Worm (Caenorhabditis elegans) whole organism, mixed stage, embryonic: ENCODE data around the gene T15B7.8.
A peak's percentile ranks its signal among the peaks of the same experiment; 100 is the strongest.

ENCODE experiments used
- M03D4.4 ChIP-seq: sonication (generic microtip); optimal IDR thresholded peaks from 2 replicates; lab custom pipeline; 2017; ENCODE audit warnings: mild to moderate bottlenecking, missing genetic modification characterization, missing compliant biosample characterization
- blmp-1 ChIP-seq: fragments of 150-350 bp; optimal IDR thresholded peaks from 2 replicates; lab custom pipeline; 2014; ENCODE audit warnings: missing biosample characterization, missing genetic modification characterization
- ceh-39 ChIP-seq: fragments of 150-350 bp; optimal IDR thresholded peaks from 2 replicates; lab custom pipeline; 2014; ENCODE audit warnings: missing biosample characterization, missing genetic modification characterization
- ceh-83 ChIP-seq: fragments of 200-800 bp; sonication (Bioruptor generic); optimal IDR thresholded peaks from 2 replicates; lab custom pipeline; 2018; ENCODE audit warnings: mild to moderate bottlenecking, missing genetic modification characterization, missing compliant biosample characterization
- ces-1 ChIP-seq: fragments of 150-350 bp; optimal IDR thresholded peaks from 2 replicates; lab custom pipeline; 2014; ENCODE audit warnings: missing biosample characterization, missing genetic modification reagents, missing genetic modification characterization
- drap-1 ChIP-seq: fragments of 200-800 bp; sonication (Bioruptor generic); optimal IDR thresholded peaks from 3 replicates; lab custom pipeline; 2018; ENCODE audit warnings: mild to moderate bottlenecking, missing genetic modification characterization, missing compliant biosample characterization
- elt-1 ChIP-seq: sonication (generic microtip); optimal IDR thresholded peaks from 2 replicates; lab custom pipeline; 2017; ENCODE audit warnings: missing genetic modification characterization, mild to moderate bottlenecking, missing compliant biosample characterization, antibody characterized with exemption, moderate library complexity, borderline replicate concordance; ENCODE audit not compliant: insufficient read depth
- elt-3 ChIP-seq: fragments of 150-350 bp; optimal IDR thresholded peaks from 2 replicates; lab custom pipeline; 2014; ENCODE audit warnings: missing biosample characterization, missing genetic modification characterization
- flh-1 ChIP-seq: fragments of 200-800 bp; sonication (Bioruptor generic); optimal IDR thresholded peaks from 2 replicates; lab custom pipeline; 2018; ENCODE audit warnings: mild to moderate bottlenecking, missing genetic modification characterization, moderate library complexity, missing compliant biosample characterization
- ham-2 ChIP-seq: fragments of 200-800 bp; sonication (Bioruptor generic); optimal IDR thresholded peaks from 2 replicates; lab custom pipeline; 2018; ENCODE audit warnings: mild to moderate bottlenecking, missing genetic modification characterization, missing compliant biosample characterization
- hlh-1 ChIP-seq: fragments of 150-350 bp; optimal IDR thresholded peaks from 2 replicates; lab custom pipeline; 2014; ENCODE audit warnings: missing biosample characterization, missing genetic modification reagents, missing genetic modification characterization
- lin-13 ChIP-seq: fragments of 150-350 bp; optimal IDR thresholded peaks from 2 replicates; lab custom pipeline; 2014; ENCODE audit warnings: missing biosample characterization, missing genetic modification characterization
- lin-32 ChIP-seq: fragments of 200-800 bp; sonication (Bioruptor generic); optimal IDR thresholded peaks from 2 replicates; lab custom pipeline; 2018; ENCODE audit warnings: mild to moderate bottlenecking, missing genetic modification characterization, missing compliant biosample characterization
- lsy-2 ChIP-seq: fragments of 150-350 bp; optimal IDR thresholded peaks from 2 replicates; lab custom pipeline; 2014; ENCODE audit warnings: missing biosample characterization, missing genetic modification characterization
- mab-5 ChIP-seq: fragments of 150-350 bp; optimal IDR thresholded peaks from 2 replicates; lab custom pipeline; 2014; ENCODE audit warnings: missing biosample characterization, missing genetic modification characterization
- mep-1 ChIP-seq: fragments of 150-350 bp; optimal IDR thresholded peaks from 2 replicates; lab custom pipeline; 2017; ENCODE audit warnings: missing biosample characterization, missing genetic modification reagents, missing genetic modification characterization, inconsistent platforms
- mls-2 ChIP-seq: sonication (generic microtip); optimal IDR thresholded peaks from 2 replicates; lab custom pipeline; 2016; ENCODE audit warnings: mild to moderate bottlenecking, missing genetic modification characterization, moderate library complexity, missing compliant biosample characterization
- nhr-12 ChIP-seq: fragments of 150-350 bp; optimal IDR thresholded peaks from 2 replicates; lab custom pipeline; 2014; ENCODE audit warnings: missing biosample characterization, missing genetic modification characterization
- nhr-2 ChIP-seq: fragments of 150-350 bp; optimal IDR thresholded peaks from 2 replicates; lab custom pipeline; 2014; ENCODE audit warnings: missing biosample characterization, missing genetic modification characterization
- nhr-237 ChIP-seq: fragments of 150-350 bp; optimal IDR thresholded peaks from 2 replicates; lab custom pipeline; 2014; ENCODE audit warnings: missing biosample characterization, missing genetic modification characterization
- nhr-28 ChIP-seq: fragments of 150-350 bp; optimal IDR thresholded peaks from 2 replicates; lab custom pipeline; 2014; ENCODE audit warnings: missing biosample characterization, missing genetic modification characterization
- nhr-76 ChIP-seq: sonication (generic microtip); optimal IDR thresholded peaks from 2 replicates; lab custom pipeline; 2017; ENCODE audit warnings: missing biosample characterization, missing genetic modification characterization
- pha-4 ChIP-seq: fragments of 150-350 bp; optimal IDR thresholded peaks from 2 replicates; lab custom pipeline; 2018; ENCODE audit warnings: missing biosample characterization, missing genetic modification reagents, missing genetic modification characterization
- snpc-4 ChIP-seq: fragments of 150-350 bp; optimal IDR thresholded peaks from 2 replicates; lab custom pipeline; 2014; ENCODE audit warnings: missing biosample characterization, missing genetic modification characterization
- sptf-1 ChIP-seq: sonication (generic microtip); optimal IDR thresholded peaks from 2 replicates; lab custom pipeline; 2017; ENCODE audit warnings: mild to moderate bottlenecking, missing genetic modification characterization, moderate library complexity, missing compliant biosample characterization
- tbx-8 ChIP-seq: fragments of 200-800 bp; sonication (Bioruptor generic); optimal IDR thresholded peaks from 2 replicates; lab custom pipeline; 2018; ENCODE audit warnings: mild to moderate bottlenecking, missing genetic modification characterization, moderate library complexity, missing compliant biosample characterization
- unc-120 ChIP-seq: sonication (generic microtip); optimal IDR thresholded peaks from 2 replicates; lab custom pipeline; 2017; ENCODE audit warnings: missing genetic modification characterization, missing compliant biosample characterization; ENCODE audit not compliant: poor library complexity, severe bottlenecking
- unc-39 ChIP-seq: fragments of 150-350 bp; optimal IDR thresholded peaks from 2 replicates; lab custom pipeline; 2014; ENCODE audit warnings: missing biosample characterization, missing genetic modification characterization
- unc-62 ChIP-seq: fragments of 150-350 bp; optimal IDR thresholded peaks from 2 replicates; lab custom pipeline; 2014; ENCODE audit warnings: missing biosample characterization, missing genetic modification reagents, missing genetic modification characterization
- zip-8 ChIP-seq: fragments of 150-350 bp; optimal IDR thresholded peaks from 2 replicates; lab custom pipeline; 2014; ENCODE audit warnings: missing biosample characterization, missing genetic modification characterization
- ztf-11 ChIP-seq: fragments of 150-350 bp; optimal IDR thresholded peaks from 2 replicates; lab custom pipeline; 2014; ENCODE audit warnings: missing biosample characterization, missing genetic modification characterization

The T15B7.8 gene

DNA sequence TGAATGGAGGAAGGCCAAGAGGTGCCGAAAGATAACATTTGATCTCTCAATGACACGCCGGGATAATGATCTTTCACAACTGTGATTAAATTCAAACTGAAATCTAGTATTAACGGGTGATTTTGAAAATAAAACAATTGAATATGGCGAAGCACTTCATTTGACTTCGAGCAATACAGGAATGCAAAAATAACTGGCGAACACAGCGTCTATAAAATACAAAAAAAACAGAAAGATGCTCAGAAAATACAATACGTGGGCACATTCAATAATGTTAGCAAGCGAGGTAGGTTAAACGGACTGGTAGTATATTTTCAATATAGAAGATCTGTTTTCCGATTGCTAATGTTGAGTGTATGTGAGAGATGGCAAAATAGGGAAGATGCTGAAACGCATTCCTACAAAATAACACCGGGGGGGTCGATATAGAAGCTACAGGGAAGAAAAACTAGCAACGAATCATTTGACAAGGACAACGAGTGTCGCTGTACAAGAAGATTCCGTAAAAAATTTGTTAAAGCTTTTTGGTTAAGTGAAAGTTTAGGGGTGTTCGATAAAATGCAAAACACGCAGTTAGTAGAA, 38.5 kb upstream of the T15B7.8 start:
- TF ChIP-seq pha-4 (no peak), mls-2 (tag; lab: Kevin White, UChicago) (no peak), ces-1 (GFP tag; lab: Kevin White, UChicago) (no peak), unc-39 (tag; lab: Kevin White, UChicago) (no peak), lin-32 (GFP tag; lab: Kevin White, UChicago) (no peak), nhr-28 (tag; lab: Kevin White, UChicago) (no peak), M03D4.4 (tag; lab: Kevin White, UChicago) (no peak), elt-1 (tag; lab: Kevin White, UChicago) (no peak), hlh-1 (tag; lab: Kevin White, UChicago) (no peak), ceh-39 (tag; lab: Kevin White, UChicago) (no peak)
- TF ChIP-seq, all 35 proteins: peak for 0

- no peak for TF ChIP-seq unc-62
- TF ChIP-seq nhr-76 (tag; lab: Kevin White, UChicago) = no peak
- peak; percentile 15 for TF ChIP-seq ham-2 (GFP tag; lab: Kevin White, UChicago)
- no peak for TF ChIP-seq unc-120
- no peak for TF ChIP-seq snpc-4 (tag; lab: Kevin White, UChicago)
- peak; percentile 26 for TF ChIP-seq hlh-1 (tag; lab: Kevin White, UChicago)
- peak; percentile 30 for TF ChIP-seq blmp-1 (tag; lab: Kevin White, UChicago)
- no peak for TF ChIP-seq tbx-8 (GFP tag; lab: Kevin White, UChicago)
- TF ChIP-seq mab-5 (tag; lab: Kevin White, UChicago) = peak; percentile 48
- peak; percentile 79 for TF ChIP-seq ces-1 (GFP tag; lab: Kevin White, UChicago)
- TF ChIP-seq sptf-1 (tag; lab: Kevin White, UChicago) = peak; percentile 69
- TF ChIP-seq elt-1 (tag; lab: Kevin White, UChicago) = peak; percentile 6
- no peak for TF ChIP-seq drap-1 (GFP tag; lab: Kevin White, UChicago)
- TF ChIP-seq nhr-28 (tag; lab: Kevin White, UChicago) = no peak
- peak; percentile 49 for TF ChIP-seq lsy-2 (tag; lab: Kevin White, UChicago)
- TF ChIP-seq nhr-237 (tag; lab: Kevin White, UChicago) = peak; percentile 47
- peak; percentile 50 for TF ChIP-seq ztf-11 (tag; lab: Kevin White, UChicago)
- peak; percentile 44 for TF ChIP-seq lin-13
- TF ChIP-seq nhr-2 = peak; percentile 29
- TF ChIP-seq ceh-39 (tag; lab: Kevin White, UChicago) = peak; percentile 13
- TF ChIP-seq mep-1 = peak; percentile 69
- TF ChIP-seq M03D4.4 (tag; lab: Kevin White, UChicago) = peak; percentile 49
- no peak for TF ChIP-seq ceh-83
- TF ChIP-seq nhr-12 = peak; percentile 38
- TF ChIP-seq flh-1 = no peak
Measured at ce11 chrV:6784853-6785492, 36.6 kb upstream of the T15B7.8 start, which contains the start of the genes spn-4 and spe-39. TSS of gene spn-4 (minus strand) at chrV:6784903. TSS of gene spe-39 (plus strand) at chrV:6785451.

DNA sequence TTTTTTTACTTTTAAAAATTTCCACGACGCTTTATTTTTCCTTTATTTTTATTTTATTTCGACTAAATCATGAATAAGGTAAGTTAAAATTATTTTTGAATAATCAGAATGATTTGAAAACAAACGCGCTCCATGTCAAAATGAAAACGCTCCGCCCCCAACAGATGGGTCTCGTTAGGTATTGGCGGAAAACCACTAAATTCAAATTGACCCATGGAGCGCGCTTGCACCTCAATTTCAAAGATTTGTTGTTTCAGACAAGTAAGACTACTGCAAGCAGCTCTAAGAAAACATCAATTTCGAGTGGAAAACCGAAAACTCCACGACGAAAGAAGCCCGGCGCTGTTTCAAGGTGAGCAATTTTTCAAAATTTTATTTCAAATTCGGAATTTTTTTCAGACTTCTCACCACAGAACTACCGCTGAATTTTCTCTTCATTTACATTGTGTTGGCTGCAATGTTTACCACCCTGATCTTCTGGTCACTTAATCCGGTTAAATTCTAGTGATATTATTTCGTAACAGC, 33.6 kb upstream of the T15B7.8 start, which contains the start of gene ZC404.2:
TSS of gene ZC404.2 (plus strand) at position 47 of the 525 bp plus-strand sequence.
- TF ChIP-seq elt-3 (tag; lab: Kevin White, UChicago) = no peak
- no peak for TF ChIP-seq lin-32 (GFP tag; lab: Kevin White, UChicago)
- no peak for TF ChIP-seq mab-5 (tag; lab: Kevin White, UChicago)
- no peak for TF ChIP-seq ces-1 (GFP tag; lab: Kevin White, UChicago)
- no peak for TF ChIP-seq lsy-2 (tag; lab: Kevin White, UChicago)
- no peak for TF ChIP-seq tbx-8 (GFP tag; lab: Kevin White, UChicago)
- TF ChIP-seq, all 35 proteins: peak for 0

- TF ChIP-seq M03D4.4 (tag; lab: Kevin White, UChicago) = no peak
- TF ChIP-seq, all 35 proteins: peak for 0
Measured at ce11 chrV:6792565-6792964, 29.0 kb upstream of the T15B7.8 start, which contains the start of gene gck-2. TSS of gene gck-2 (minus strand) at chrV:6792665.

DNA sequence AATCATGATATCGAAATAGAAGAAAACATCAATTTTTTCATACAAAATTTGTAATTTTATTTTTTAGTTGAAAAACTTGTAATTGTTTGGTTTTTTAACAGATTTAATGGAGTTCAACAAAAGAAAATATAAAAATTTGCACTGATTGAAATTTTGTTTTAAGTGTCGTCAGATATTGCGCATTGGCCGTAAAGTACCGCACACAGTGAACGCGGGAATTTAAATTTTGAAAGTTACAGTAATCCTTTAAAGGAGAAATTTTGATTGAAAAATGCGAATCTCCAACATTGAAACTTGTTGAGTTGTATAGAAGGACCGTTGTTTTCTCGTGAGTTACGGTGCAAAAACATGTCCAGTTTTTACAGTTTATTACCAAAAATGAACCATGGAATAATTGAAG, 28.6 kb upstream of the T15B7.8 start:
- TF ChIP-seq ces-1 (GFP tag; lab: Kevin White, UChicago) (no peak), nhr-28 (tag; lab: Kevin White, UChicago) (no peak), snpc-4 (tag; lab: Kevin White, UChicago) (no peak), drap-1 (GFP tag; lab: Kevin White, UChicago) (no peak), zip-8 (tag; lab: Kevin White, UChicago) (no peak), mab-5 (tag; lab: Kevin White, UChicago) (no peak), unc-62 (no peak), mep-1 (no peak), elt-3 (tag; lab: Kevin White, UChicago) (no peak), nhr-12 (no peak)
